Worm (Caenorhabditis elegans) whole organism, L3 larva: Measurements from ENCODE around the gene W03A5.6.

Source experiments
- ceh-28 ChIP-seq: fragments of 150-350 bp; optimal IDR thresholded peaks from 2 replicates; lab custom pipeline; 2014; ENCODE audit warnings: missing biosample characterization, missing genetic modification reagents, missing genetic modification characterization
- egl-5 ChIP-seq: fragments of 150-350 bp; optimal IDR thresholded peaks from 2 replicates; lab custom pipeline; 2017; ENCODE audit warnings: missing biosample characterization, missing genetic modification reagents, missing genetic modification characterization, inconsistent platforms
- fkh-2 ChIP-seq: fragments of 150-350 bp; optimal IDR thresholded peaks from 2 replicates; lab custom pipeline; 2014; ENCODE audit warnings: missing biosample characterization, missing genetic modification reagents, missing genetic modification characterization
- nhr-28 ChIP-seq: fragments of 150-350 bp; optimal IDR thresholded peaks from 2 replicates; lab custom pipeline; 2014; ENCODE audit warnings: missing biosample characterization, missing genetic modification characterization
- nhr-77 ChIP-seq: fragments of 150-350 bp; optimal IDR thresholded peaks from 2 replicates; lab custom pipeline; 2014; ENCODE audit warnings: missing biosample characterization, missing genetic modification characterization
- pha-4 ChIP-seq: fragments of 150-350 bp; optimal IDR thresholded peaks from 2 replicates; lab custom pipeline; 2014; ENCODE audit warnings: missing biosample characterization, missing genetic modification reagents, missing genetic modification characterization
- pqm-1 ChIP-seq: fragments of 150-350 bp; optimal IDR thresholded peaks from 2 replicates; lab custom pipeline; 2017; ENCODE audit warnings: missing biosample characterization, missing genetic modification characterization, inconsistent platforms
- tbx-2 ChIP-seq: sonication (generic microtip); optimal IDR thresholded peaks from 2 replicates; lab custom pipeline; 2016; ENCODE audit warnings: mild to moderate bottlenecking, missing genetic modification characterization, missing compliant biosample characterization
- unc-62 ChIP-seq: fragments of 150-350 bp; sonication (generic microtip); optimal IDR thresholded peaks from 4 replicates; lab custom pipeline; 2014; ENCODE audit warnings: missing biosample characterization, missing genetic modification reagents, missing genetic modification characterization

DNA sequence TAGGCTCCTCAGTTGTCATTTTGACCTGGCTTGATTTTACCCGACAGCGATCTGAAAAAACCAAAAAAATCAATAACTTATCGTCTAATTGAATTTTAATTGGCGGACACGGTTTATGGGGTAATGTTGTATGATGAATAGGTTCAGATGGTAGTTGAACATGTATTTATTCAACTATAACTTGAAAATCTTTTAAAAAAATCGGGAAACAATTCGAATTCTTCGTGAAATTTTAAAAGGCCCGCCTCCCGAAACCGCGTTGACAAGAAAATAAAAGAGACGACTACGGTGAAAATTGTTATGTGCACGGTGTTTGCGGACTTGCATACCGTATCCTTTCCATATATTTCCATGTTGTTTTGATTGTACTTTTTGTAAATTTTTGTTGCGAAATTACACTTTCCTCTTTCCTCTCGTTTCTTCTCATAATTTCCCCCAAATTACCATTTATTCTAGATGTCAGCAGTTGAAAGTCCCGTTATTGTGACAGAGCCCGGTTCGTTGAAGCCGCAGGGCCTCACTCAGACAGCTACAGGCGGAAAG, 2.3 kb upstream of the W03A5.6 start, which contains the start of the genes T24G10.2 and disl-2:
- no peak for TF ChIP-seq nhr-28 (tag; lab: Kevin White, UChicago)
- peak; percentile 30 for TF ChIP-seq ceh-28
- no peak for TF ChIP-seq egl-5 (tag; lab: Kevin White, UChicago)
- TF ChIP-seq pha-4 (tag; lab: Kevin White, UChicago) = peak; percentile 86
- TF ChIP-seq tbx-2 (tag; lab: Kevin White, UChicago) = no peak
- TF ChIP-seq nhr-77 = no peak
- no peak for TF ChIP-seq fkh-2 (tag; lab: Kevin White, UChicago)
- TF ChIP-seq pqm-1 = peak; percentile 12
- no peak for TF ChIP-seq unc-62 (GFP tag; lab: Kevin White, UChicago)
